Worm (Caenorhabditis elegans) whole organism, young adult: ENCODE data around the gene npr-22.

ENCODE experiments used
- C06A6.2 ChIP-seq: fragments of 200-800 bp; sonication (Bioruptor generic); conservative IDR thresholded peaks from 2 replicates; pipeline ENCODE4 v1.3.6; 2022; ENCODE audit warnings: missing genetic modification characterization, missing compliant biosample characterization
- F49E8.2 ChIP-seq: sonication (generic microtip); optimal IDR thresholded peaks from 3 replicates; lab custom pipeline; 2017; ENCODE audit warnings: missing genetic modification characterization, mild to moderate bottlenecking, missing compliant biosample characterization, antibody characterized with exemption, moderate library complexity; ENCODE audit not compliant: insufficient read depth
- F55B11.4 ChIP-seq: sonication (generic microtip); optimal IDR thresholded peaks from 2 replicates; lab custom pipeline; 2016; ENCODE audit warnings: missing compliant biosample characterization, missing genetic modification characterization, borderline replicate concordance; ENCODE audit not compliant: insufficient read depth
- F57A8.1 ChIP-seq: fragments of 200-800 bp; sonication (Bioruptor generic); optimal IDR thresholded peaks from 2 replicates; lab custom pipeline; 2018; ENCODE audit warnings: mild to moderate bottlenecking, missing genetic modification characterization, moderate library complexity, missing compliant biosample characterization
- K12H6.12 ChIP-seq: fragments of 200-800 bp; sonication (Bioruptor generic); optimal IDR thresholded peaks from 2 replicates; lab custom pipeline; 2018; ENCODE audit warnings: mild to moderate bottlenecking, missing genetic modification characterization, missing compliant biosample characterization
- Y56A3A.18 ChIP-seq: fragments of 200-800 bp; sonication (Bioruptor generic); IDR thresholded peaks from 2 replicates; pipeline ENCODE4 v1.3.6; 2022; ENCODE audit warnings: missing genetic modification reagents, missing genetic modification characterization, missing compliant biosample characterization
- Y79H2A.3 ChIP-seq: fragments of 200-800 bp; sonication (Bioruptor generic); conservative IDR thresholded peaks from 2 replicates; pipeline ENCODE4 v1.3.6; 2022; ENCODE audit warnings: missing genetic modification reagents, missing genetic modification characterization, missing compliant biosample characterization
- Y95B8A.8 ChIP-seq: fragments of 200-800 bp; sonication (Bioruptor generic); IDR thresholded peaks from 2 replicates; pipeline ENCODE4 v1.3.6; 2022; ENCODE audit warnings: missing genetic modification reagents, missing genetic modification characterization, missing compliant biosample characterization
- ama-1 ChIP-seq, 3 experiments: fragments of 150-350 bp in 1 of 3; sonication (generic microtip) in 2 of 3; optimal IDR thresholded peaks; 2 replicates each; lab custom pipeline; 2014 to 2018; ENCODE audit warnings: missing biosample characterization in 2 of 3, missing genetic modification characterization in 2 of 3, missing genetic modification reagents in 2 of 3
- atf-7 ChIP-seq: sonication (generic microtip); optimal IDR thresholded peaks from 2 replicates; lab custom pipeline; 2017; ENCODE audit warnings: mild to moderate bottlenecking, missing genetic modification characterization, missing compliant biosample characterization
- attf-5 ChIP-seq: fragments of 200-800 bp; sonication (Bioruptor generic); optimal IDR thresholded peaks from 2 replicates; lab custom pipeline; 2018; ENCODE audit warnings: mild to moderate bottlenecking, missing genetic modification characterization, missing compliant biosample characterization
- cebp-1 ChIP-seq, 2 experiments: fragments of 200-800 bp in 1 of 2; sonication (Bioruptor generic) in 1 of 2; sonication (generic microtip) in 1 of 2; IDR thresholded peaks in 1 of 2; optimal IDR thresholded peaks in 1 of 2; 2 replicates each; pipeline versions ENCODE4 v1.3.6 to Lab custom; 2017 to 2022; ENCODE audit warnings: missing compliant biosample characterization in 2 of 2, missing genetic modification characterization in 2 of 2, mild to moderate bottlenecking in 1 of 2, missing genetic modification reagents in 1 of 2, moderate library complexity in 1 of 2
- ceh-27 ChIP-seq: fragments of 200-800 bp; sonication (Bioruptor generic); optimal IDR thresholded peaks from 2 replicates; lab custom pipeline; 2018; ENCODE audit warnings: mild to moderate bottlenecking, missing genetic modification characterization, moderate library complexity, missing compliant biosample characterization
- chd-7 ChIP-seq: sonication (generic microtip); optimal IDR thresholded peaks from 2 replicates; lab custom pipeline; 2016; ENCODE audit warnings: mild to moderate bottlenecking, missing genetic modification characterization, moderate library complexity, missing compliant biosample characterization
- dox-1 ChIP-seq: fragments of 200-800 bp; sonication (Bioruptor generic); IDR thresholded peaks from 2 replicates; pipeline ENCODE4 v1.3.6; 2022; ENCODE audit warnings: missing genetic modification reagents, missing genetic modification characterization, missing compliant biosample characterization
- dpl-1 ChIP-seq: fragments of 150-350 bp; optimal IDR thresholded peaks from 2 replicates; lab custom pipeline; 2014; ENCODE audit warnings: missing biosample characterization, missing genetic modification reagents, missing genetic modification characterization
- fkh-3 ChIP-seq: sonication (generic microtip); optimal IDR thresholded peaks from 2 replicates; lab custom pipeline; 2016; ENCODE audit warnings: mild to moderate bottlenecking, missing genetic modification characterization, missing compliant biosample characterization
- gei-17 ChIP-seq: fragments of 200-800 bp; sonication (Bioruptor generic); optimal IDR thresholded peaks from 2 replicates; lab custom pipeline; 2018; ENCODE audit warnings: mild to moderate bottlenecking, missing genetic modification characterization, missing compliant biosample characterization
- hmg-1.2 ChIP-seq: fragments of 200-800 bp; sonication (Bioruptor generic); IDR thresholded peaks from 2 replicates; pipeline ENCODE4 v1.3.6; 2022; ENCODE audit warnings: missing genetic modification reagents, missing genetic modification characterization, missing compliant biosample characterization
- hmg-20 ChIP-seq: fragments of 200-800 bp; sonication (Bioruptor generic); IDR thresholded peaks from 2 replicates; pipeline ENCODE4 v1.3.6; 2022; ENCODE audit warnings: missing genetic modification reagents, missing genetic modification characterization, missing compliant biosample characterization
- let-607 ChIP-seq, 2 experiments: fragments of 200-800 bp in 1 of 2; sonication (Bioruptor generic) in 1 of 2; sonication (generic microtip) in 1 of 2; optimal IDR thresholded peaks; 2 replicates each; lab custom pipeline; 2016 to 2018; ENCODE audit warnings: mild to moderate bottlenecking in 2 of 2, missing compliant biosample characterization in 2 of 2, missing genetic modification characterization in 2 of 2, moderate library complexity in 2 of 2, missing genotype in 1 of 2
- lin-40 ChIP-seq: sonication (generic microtip); optimal IDR thresholded peaks from 2 replicates; lab custom pipeline; 2016; ENCODE audit warnings: missing genetic modification characterization, mild to moderate bottlenecking, missing compliant biosample characterization, missing genotype, missing genetic modification reagents
- lsy-27 ChIP-seq: sonication (generic microtip); optimal IDR thresholded peaks from 2 replicates; lab custom pipeline; 2017; ENCODE audit warnings: missing genetic modification characterization, mild to moderate bottlenecking, missing compliant biosample characterization, antibody characterized with exemption, missing genotype, borderline replicate concordance; ENCODE audit not compliant: insufficient read depth
- madf-10 ChIP-seq: sonication (generic microtip); optimal IDR thresholded peaks from 2 replicates; lab custom pipeline; 2016; ENCODE audit warnings: mild to moderate bottlenecking, missing genetic modification characterization, missing compliant biosample characterization
- nfyb-1 ChIP-seq: fragments of 200-800 bp; sonication (Bioruptor generic); IDR thresholded peaks from 2 replicates; pipeline ENCODE4 v1.3.6; 2022; ENCODE audit warnings: missing genetic modification reagents, missing genetic modification characterization, missing compliant biosample characterization
- nhr-80 ChIP-seq: sonication (generic microtip); optimal IDR thresholded peaks from 2 replicates; lab custom pipeline; 2016; ENCODE audit warnings: missing genetic modification characterization, missing compliant biosample characterization
- nhr-90 ChIP-seq: sonication (generic microtip); optimal IDR thresholded peaks from 2 replicates; lab custom pipeline; 2016; ENCODE audit warnings: missing genotype, mild to moderate bottlenecking, missing genetic modification characterization, missing compliant biosample characterization
- pbrm-1 ChIP-seq: fragments of 200-800 bp; sonication (Bioruptor generic); IDR thresholded peaks from 2 replicates; pipeline ENCODE4 v1.3.6; 2022; ENCODE audit warnings: missing genetic modification reagents, missing genetic modification characterization, missing compliant biosample characterization
- rcor-1 ChIP-seq: fragments of 200-800 bp; sonication (Bioruptor generic); IDR thresholded peaks from 2 replicates; pipeline ENCODE4 v1.3.6; 2022; ENCODE audit warnings: missing genetic modification reagents, missing genetic modification characterization, missing compliant biosample characterization
- sdz-38 ChIP-seq: sonication (generic microtip); optimal IDR thresholded peaks from 2 replicates; lab custom pipeline; 2016; ENCODE audit warnings: missing genotype, missing genetic modification characterization, missing compliant biosample characterization
- snpc-1.3 ChIP-seq: sonication (generic microtip); optimal IDR thresholded peaks from 2 replicates; lab custom pipeline; 2017; ENCODE audit warnings: missing genetic modification characterization, mild to moderate bottlenecking, missing compliant biosample characterization, antibody characterized with exemption, moderate library complexity, missing genotype, missing genetic modification reagents; ENCODE audit not compliant: insufficient read depth
- somi-1 ChIP-seq: fragments of 200-800 bp; sonication (Bioruptor generic); optimal IDR thresholded peaks from 2 replicates; lab custom pipeline; 2018; ENCODE audit warnings: mild to moderate bottlenecking, missing genetic modification characterization, missing compliant biosample characterization
- tbp1 ChIP-seq: fragments of 200-800 bp; sonication (Bioruptor generic); optimal IDR thresholded peaks from 2 replicates; lab custom pipeline; 2018; ENCODE audit warnings: mild to moderate bottlenecking, missing genetic modification characterization, missing compliant biosample characterization
- tlf-1 ChIP-seq: fragments of 200-800 bp; sonication (Bioruptor generic); optimal IDR thresholded peaks from 2 replicates; lab custom pipeline; 2018; ENCODE audit warnings: mild to moderate bottlenecking, missing genetic modification characterization, missing compliant biosample characterization
- unc-62 ChIP-seq: fragments of 150-350 bp; optimal IDR thresholded peaks from 2 replicates; lab custom pipeline; 2014; ENCODE audit warnings: missing biosample characterization, missing genetic modification reagents, missing genetic modification characterization
- ztf-25 ChIP-seq: fragments of 200-800 bp; sonication (Bioruptor generic); IDR thresholded peaks from 2 replicates; pipeline ENCODE4 v1.3.6; 2022; ENCODE audit warnings: missing genetic modification reagents, missing genetic modification characterization, missing compliant biosample characterization

The npr-22 gene

ce11 chrIV:8530042-8531027, 28.9 kb upstream of the npr-22 start (continued):
- no peak for TF ChIP-seq sdz-38 (tag; lab: Kevin White, UChicago)
- no peak for TF ChIP-seq snpc-1.3 (tag; lab: Kevin White, UChicago)
- peak; percentile 93 for TF ChIP-seq unc-62 (GFP tag; lab: Kevin White, UChicago)
- 0 out of 2 replicates have a peak, but pooled peaks have one; percentile 20 for TF ChIP-seq Y95B8A.8
- peak; percentile 20 for TF ChIP-seq attf-5

- TF ChIP-seq dox-1 (GFP tag; lab: Robert Waterston, UW) (0 out of 2 replicates have a peak, but pooled peaks have one; percentile 24), let-607 (tag; optimal IDR thresholded peaks at IDR 0.05; lab: Kevin White, UChicago) (peak in 1 of 2 experiments; percentile 7), atf-7 (tag; lab: Kevin White, UChicago) (peak; percentile 40), nhr-80 (tag; lab: Kevin White, UChicago) (peak; percentile 78), F55B11.4 (tag; lab: Kevin White, UChicago) (no peak), pbrm-1 (no peak)
Observed at ce11 chrIV:8532024-8532423, 27.2 kb upstream of the npr-22 start.

- TF ChIP-seq tbp1 (GFP tag; lab: Kevin White, UChicago) (peak; percentile 13), hmg-20 (GFP tag; lab: Robert Waterston, UW) (no peak), nhr-80 (tag; lab: Kevin White, UChicago) (peak; percentile 62), nfyb-1 (GFP tag; lab: Robert Waterston, UW) (0 out of 2 replicates have a peak, but pooled peaks have one; percentile 14)
Observed at ce11 chrIV:8532796-8533195, 26.4 kb upstream of the npr-22 start.

- TF ChIP-seq Y56A3A.18 (no peak), nhr-80 (tag; lab: Kevin White, UChicago) (peak; percentile 54)
Observed at ce11 chrIV:8534189-8534588, 25.0 kb upstream of the npr-22 start.

- TF ChIP-seq sdz-38 (tag; lab: Kevin White, UChicago): no peak
- TF ChIP-seq F49E8.2 (tag; lab: Kevin White, UChicago): no peak
- TF ChIP-seq ceh-27 (GFP tag; lab: Kevin White, UChicago): peak; percentile 15
- TF ChIP-seq tlf-1 (GFP tag; lab: Kevin White, UChicago): no peak
- TF ChIP-seq lsy-27 (tag; lab: Kevin White, UChicago): no peak
- TF ChIP-seq hmg-1.2 (GFP tag; lab: Robert Waterston, UW): peak; percentile 40; the same call in 1 of the 2 replicates
- TF ChIP-seq lin-40 (tag; lab: Kevin White, UChicago): peak; percentile 39
- no peak for TF ChIP-seq madf-10 (tag; lab: Kevin White, UChicago)
- peak; percentile 40 for TF ChIP-seq K12H6.12 (tag; lab: Kevin White, UChicago)
- peak; percentile 11 for TF ChIP-seq chd-7 (tag; lab: Kevin White, UChicago)
- TF ChIP-seq ztf-25 (GFP tag; lab: Robert Waterston, UW): no peak
- peak; percentile 39 for TF ChIP-seq unc-62 (GFP tag; lab: Kevin White, UChicago)
- TF ChIP-seq nhr-90 (tag; lab: Kevin White, UChicago): no peak
- TF ChIP-seq C06A6.2 (GFP tag; lab: Robert Waterston, UW): no peak
- no peak for TF ChIP-seq fkh-3
- TF ChIP-seq somi-1 (GFP tag; lab: Kevin White, UChicago): peak; percentile 73
- TF ChIP-seq Y79H2A.3 (GFP tag; lab: Robert Waterston, UW): no peak
- peak; percentile 5 for TF ChIP-seq tbp1 (GFP tag; lab: Kevin White, UChicago)
- TF ChIP-seq Y56A3A.18: no peak
- no peak for TF ChIP-seq cebp-1 (GFP tag; IDR thresholded peaks at IDR 0.05; lab: Robert Waterston, UW)
- TF ChIP-seq cebp-1 (tag; optimal IDR thresholded peaks at IDR 0.05; lab: Kevin White, UChicago): peak; percentile 47
- peak; percentile 27 for TF ChIP-seq ama-1 (optimal IDR thresholded peaks at IDR 0.05; lab: Kevin White, UChicago)
- TF ChIP-seq ama-1 (GFP tag; optimal IDR thresholded peaks at IDR 0.05; lab: Kevin White, UChicago): no peak
- TF ChIP-seq dpl-1 (GFP tag; lab: Kevin White, UChicago): no peak
- no peak for TF ChIP-seq gei-17
- no peak for TF ChIP-seq F57A8.1 (GFP tag; lab: Kevin White, UChicago)
- TF ChIP-seq rcor-1 (GFP tag; lab: Robert Waterston, UW): no peak
Observed at ce11 chrIV:8534997-8535414, 24.2 kb upstream of the npr-22 start.
